Fruit fly (Drosophila melanogaster) whole organism, embryonic: ENCODE data around the gene Zpr1.

Experiments
- Ada2b ChIP-seq: fragments of 200-800 bp; sonication (Bioruptor generic); IDR thresholded peaks from 2 replicates; pipeline ENCODE4 v1.3.6; 2022; ENCODE audit warnings: missing biosample characterization, missing genetic modification characterization
- Atf3 ChIP-seq: fragments of 200-800 bp; sonication (Bioruptor generic); optimal IDR thresholded peaks from 3 replicates; lab custom pipeline; 2016; ENCODE audit warnings: missing biosample characterization, missing genetic modification characterization
- B-H2 ChIP-seq: fragments of 200-800 bp; sonication (Bioruptor generic); optimal IDR thresholded peaks from 2 replicates; lab custom pipeline; 2018; ENCODE audit warnings: missing biosample characterization, mild to moderate bottlenecking, missing genetic modification characterization
- CG10462 ChIP-seq: fragments of 200-800 bp; sonication (Bioruptor generic); optimal IDR thresholded peaks from 2 replicates; lab custom pipeline; 2016; ENCODE audit warnings: missing biosample characterization, missing genetic modification characterization
- CG10979 ChIP-seq: fragments of 200-800 bp; sonication (Bioruptor generic); optimal IDR thresholded peaks from 2 replicates; lab custom pipeline; 2018; ENCODE audit warnings: missing biosample characterization, mild to moderate bottlenecking, missing genetic modification characterization, moderate library complexity
- CG12236 ChIP-seq: fragments of 200-800 bp; sonication (Bioruptor generic); optimal IDR thresholded peaks from 2 replicates; lab custom pipeline; 2016; ENCODE audit warnings: missing biosample characterization, missing genetic modification characterization
- CG12659 ChIP-seq: fragments of 200-800 bp; sonication (Bioruptor generic); optimal IDR thresholded peaks from 3 replicates; lab custom pipeline; 2017; ENCODE audit warnings: mild to moderate bottlenecking, missing biosample characterization, missing genetic modification reagents, missing genetic modification characterization
- CG15073 ChIP-seq: fragments of 200-800 bp; sonication (Bioruptor generic); optimal IDR thresholded peaks from 2 replicates; lab custom pipeline; 2016; ENCODE audit warnings: missing biosample characterization, missing genetic modification characterization
- CG16813 ChIP-seq: fragments of 200-800 bp; sonication (Bioruptor generic); IDR thresholded peaks from 3 replicates; pipeline ENCODE4 v1.3.6; 2022; ENCODE audit warnings: missing biosample characterization, missing genetic modification characterization; ENCODE audit not compliant: partially characterized antibody
- CG18476 ChIP-seq: fragments of 200-800 bp; sonication (Bioruptor generic); optimal IDR thresholded peaks from 2 replicates; lab custom pipeline; 2016; ENCODE audit warnings: missing biosample characterization, mild to moderate bottlenecking, missing genetic modification characterization
- CG18619 ChIP-seq: fragments of 200-800 bp; sonication (Bioruptor generic); optimal IDR thresholded peaks from 3 replicates; lab custom pipeline; 2017; ENCODE audit warnings: missing biosample characterization, mild to moderate bottlenecking, missing genetic modification characterization
- CG2889 ChIP-seq: fragments of 200-800 bp; sonication (Bioruptor generic); IDR thresholded peaks from 3 replicates; pipeline ENCODE4 v1.3.6; 2022; ENCODE audit warnings: missing biosample characterization, missing genetic modification characterization
- CG30403 ChIP-seq: fragments of 200-800 bp; sonication (Bioruptor generic); optimal IDR thresholded peaks from 3 replicates; lab custom pipeline; 2016; ENCODE audit warnings: missing biosample characterization, missing genetic modification characterization
- CG3065 ChIP-seq: fragments of 200-800 bp; sonication (Bioruptor generic); optimal IDR thresholded peaks from 2 replicates; lab custom pipeline; 2016; ENCODE audit warnings: missing biosample characterization, missing genetic modification characterization
- CG32767 ChIP-seq: fragments of 200-800 bp; sonication (Bioruptor generic); IDR thresholded peaks from 2 replicates; pipeline ENCODE4 v1.3.6; 2022; ENCODE audit warnings: missing biosample characterization, missing genetic modification characterization
- CG33213 ChIP-seq: fragments of 200-800 bp; sonication (Bioruptor generic); optimal IDR thresholded peaks from 3 replicates; lab custom pipeline; 2016; ENCODE audit warnings: missing biosample characterization, missing genetic modification characterization
- CG4282 ChIP-seq: fragments of 200-800 bp; sonication (Bioruptor generic); optimal IDR thresholded peaks from 2 replicates; lab custom pipeline; 2016; ENCODE audit warnings: missing biosample characterization, missing genetic modification characterization
- CG5245 ChIP-seq: fragments of 200-800 bp; sonication (Bioruptor generic); optimal IDR thresholded peaks from 3 replicates; lab custom pipeline; 2016; ENCODE audit warnings: missing biosample characterization, missing genetic modification characterization
- CG6689 ChIP-seq: fragments of 200-800 bp; sonication (Bioruptor generic); IDR thresholded peaks from 2 replicates; pipeline ENCODE4 v1.3.6; 2022; ENCODE audit warnings: missing biosample characterization, missing genetic modification characterization
- CG7271 ChIP-seq: fragments of 200-800 bp; sonication (Bioruptor generic); optimal IDR thresholded peaks from 2 replicates; lab custom pipeline; 2018; ENCODE audit warnings: missing biosample characterization, mild to moderate bottlenecking, missing genetic modification characterization, moderate library complexity
- CG7928 ChIP-seq: fragments of 200-800 bp; sonication (Bioruptor generic); optimal IDR thresholded peaks from 2 replicates; lab custom pipeline; 2017; ENCODE audit warnings: missing biosample characterization, mild to moderate bottlenecking, missing genetic modification characterization
- CG7963 ChIP-seq: fragments of 200-800 bp; sonication (Bioruptor generic); IDR thresholded peaks from 3 replicates; pipeline ENCODE4 v1.3.6; 2022; ENCODE audit warnings: missing biosample characterization, missing genetic modification characterization; ENCODE audit not compliant: partially characterized antibody
- CG8359 ChIP-seq: fragments of 200-800 bp; sonication (Bioruptor generic); optimal IDR thresholded peaks from 2 replicates; lab custom pipeline; 2017; ENCODE audit warnings: missing biosample characterization, mild to moderate bottlenecking, missing genetic modification characterization, borderline replicate concordance
- CG8388 ChIP-seq: fragments of 200-800 bp; sonication (Bioruptor generic); optimal IDR thresholded peaks from 2 replicates; lab custom pipeline; 2019; ENCODE audit warnings: missing biosample characterization, mild to moderate bottlenecking, missing genetic modification characterization, moderate library complexity
- Ets97D ChIP-seq: fragments of 200-800 bp; sonication (Bioruptor generic); optimal IDR thresholded peaks from 3 replicates; lab custom pipeline; 2016; ENCODE audit warnings: missing biosample characterization, missing genetic modification characterization
- HmgD ChIP-seq: fragments of 200-800 bp; sonication (Bioruptor generic); optimal IDR thresholded peaks from 3 replicates; lab custom pipeline; 2016; ENCODE audit warnings: missing biosample characterization, missing genetic modification characterization
- MTF-1 ChIP-seq: fragments of 200-800 bp; sonication (Bioruptor generic); optimal IDR thresholded peaks from 2 replicates; lab custom pipeline; 2018; ENCODE audit warnings: missing biosample characterization, mild to moderate bottlenecking, missing genetic modification characterization, borderline replicate concordance
- Myb ChIP-seq: fragments of 200-800 bp; sonication (Bioruptor generic); optimal IDR thresholded peaks from 2 replicates; lab custom pipeline; 2016; ENCODE audit warnings: missing biosample characterization, missing genetic modification characterization
- NfI ChIP-seq: fragments of 200-800 bp; sonication (Bioruptor generic); optimal IDR thresholded peaks from 3 replicates; lab custom pipeline; 2018; ENCODE audit warnings: missing biosample characterization, mild to moderate bottlenecking, missing genetic modification characterization, moderate library complexity
- Scr ChIP-seq: fragments of 200-800 bp; sonication (Bioruptor generic); IDR thresholded peaks from 2 replicates; pipeline ENCODE4 v1.3.6; 2022; ENCODE audit warnings: missing biosample characterization, missing genetic modification characterization; ENCODE audit not compliant: partially characterized antibody
- Trl ChIP-seq, 3 experiments: fragments of >200 bp in 2 of 3; fragments of 200-800 bp in 1 of 3; sonication (Bioruptor generic) in 1 of 3; optimal IDR thresholded peaks; 2 replicates in 1 of 3; 3 replicates in 2 of 3; lab custom pipeline; 2016 to 2017; ENCODE audit warnings: missing biosample characterization in 1 of 3, missing genetic modification characterization in 1 of 3
- YL-1 ChIP-seq: fragments of 200-800 bp; sonication (Bioruptor generic); optimal IDR thresholded peaks from 3 replicates; lab custom pipeline; 2017; ENCODE audit warnings: missing biosample characterization, mild to moderate bottlenecking, missing genetic modification characterization
- bbx ChIP-seq: fragments of 200-800 bp; sonication (Bioruptor generic); IDR thresholded peaks from 2 replicates; pipeline ENCODE4 v1.3.6; 2022; ENCODE audit warnings: missing biosample characterization, missing genetic modification characterization; ENCODE audit not compliant: partially characterized antibody
- chif ChIP-seq, 2 experiments: fragments of 200-800 bp; sonication (Bioruptor generic); optimal IDR thresholded peaks; 3 replicates each; lab custom pipeline; 2016; ENCODE audit warnings: missing biosample characterization in 2 of 2, missing genetic modification characterization in 2 of 2
- chinmo ChIP-seq: fragments of 200-800 bp; sonication (Bioruptor generic); IDR thresholded peaks from 4 replicates; pipeline ENCODE4 v1.3.6; 2022; ENCODE audit warnings: missing biosample characterization, missing genetic modification characterization; ENCODE audit not compliant: partially characterized antibody
- dpn ChIP-seq, 2 experiments: fragments of 200-800 bp; sonication (Bioruptor generic); optimal IDR thresholded peaks; 3 replicates each; lab custom pipeline; 2016; ENCODE audit warnings: missing biosample characterization in 2 of 2, missing genetic modification characterization in 2 of 2
- dysf ChIP-seq: fragments of 200-800 bp; sonication (Bioruptor generic); IDR thresholded peaks from 3 replicates; pipeline ENCODE4 v1.3.6; 2022; ENCODE audit warnings: missing biosample characterization, missing genetic modification characterization
- eve ChIP-seq, 2 experiments: fragments of >200 bp; optimal IDR thresholded peaks; 2 replicates each; lab custom pipeline; 2017; ENCODE audit warnings: missing biosample characterization in 2 of 2, missing genetic modification characterization in 2 of 2
- ftz-f1 ChIP-seq: fragments of 200-800 bp; sonication (Bioruptor generic); optimal IDR thresholded peaks from 2 replicates; lab custom pipeline; 2016; ENCODE audit warnings: missing biosample characterization, missing genetic modification characterization
- gcm2 ChIP-seq: fragments of 200-800 bp; sonication (Bioruptor generic); optimal IDR thresholded peaks from 2 replicates; lab custom pipeline; 2016; ENCODE audit warnings: missing biosample characterization, missing genetic modification characterization
- gsb-n ChIP-seq: fragments of 200-800 bp; sonication (Bioruptor generic); optimal IDR thresholded peaks from 3 replicates; lab custom pipeline; 2018; ENCODE audit warnings: missing biosample characterization, mild to moderate bottlenecking, missing genetic modification characterization
- ham ChIP-seq: fragments of 200-800 bp; sonication (Bioruptor generic); IDR thresholded peaks from 2 replicates; pipeline ENCODE4 v1.3.6; 2022; ENCODE audit warnings: missing biosample characterization, missing genetic modification characterization
- inv ChIP-seq: fragments of 200-800 bp; sonication (Bioruptor generic); IDR thresholded peaks from 2 replicates; pipeline ENCODE4 v1.3.6; 2022; ENCODE audit warnings: missing biosample characterization, missing genetic modification characterization; ENCODE audit not compliant: partially characterized antibody
- lov ChIP-seq, 2 experiments: fragments of 200-800 bp in 1 of 2; fragments of >200 bp in 1 of 2; sonication (Bioruptor generic) in 1 of 2; IDR thresholded peaks in 1 of 2; optimal IDR thresholded peaks in 1 of 2; 2 replicates in 1 of 2; 3 replicates in 1 of 2; pipeline versions ENCODE4 v1.3.6 to Lab custom; 2017 to 2022; ENCODE audit warnings: missing biosample characterization in 1 of 2, missing genetic modification characterization in 1 of 2
- odd ChIP-seq: fragments of 200-800 bp; sonication (Bioruptor generic); optimal IDR thresholded peaks from 2 replicates; lab custom pipeline; 2017; ENCODE audit warnings: missing biosample characterization, mild to moderate bottlenecking, missing genetic modification characterization
- pum ChIP-seq: fragments of 200-800 bp; sonication (Bioruptor generic); optimal IDR thresholded peaks from 2 replicates; lab custom pipeline; 2016; ENCODE audit warnings: missing biosample characterization, missing genetic modification characterization
- ranshi ChIP-seq: fragments of 200-800 bp; sonication (Bioruptor generic); IDR thresholded peaks from 2 replicates; pipeline ENCODE4 v1.3.6; 2022; ENCODE audit warnings: missing biosample characterization, missing genetic modification characterization
- unpg ChIP-seq: fragments of 200-800 bp; sonication (Bioruptor generic); optimal IDR thresholded peaks from 3 replicates; lab custom pipeline; 2018; ENCODE audit warnings: missing biosample characterization, mild to moderate bottlenecking, missing genetic modification characterization, moderate library complexity
- vnd ChIP-seq: fragments of 200-800 bp; sonication (Bioruptor generic); IDR thresholded peaks from 3 replicates; pipeline ENCODE4 v1.3.6; 2022; ENCODE audit warnings: missing biosample characterization, missing genetic modification characterization; ENCODE audit not compliant: partially characterized antibody

Gene Zpr1

dm6 chrX:9193604-9194003 is 31.7 kb upstream of the Zpr1 start, which contains the start of gene CG12106 (continued):
- TF ChIP-seq CG10462 (GFP tag; lab: Kevin White, UChicago) = no peak
- no peak for TF ChIP-seq CG16813 (GFP tag; lab: Robert Waterston, UW)
- no peak for TF ChIP-seq inv
- TF ChIP-seq CG15073 = no peak
- TF ChIP-seq CG4282 (GFP tag; lab: Kevin White, UChicago) = no peak
- peak; percentile 33 for TF ChIP-seq CG18619
- no peak for TF ChIP-seq gsb-n (tag; lab: Kevin White, UChicago)
- peak; percentile 23 for TF ChIP-seq CG18476 (GFP tag; lab: Kevin White, UChicago)
- no peak for TF ChIP-seq Ets97D (GFP tag; lab: Kevin White, UChicago)
- TF ChIP-seq unpg = peak; percentile 59
- peak; percentile 68; the same call in 2 of the 3 replicates for TF ChIP-seq dysf (GFP tag; lab: Robert Waterston, UW)
- no peak for TF ChIP-seq CG7928 (GFP tag; lab: Kevin White, UChicago)
- TF ChIP-seq CG12236 = no peak
- no peak for TF ChIP-seq bbx (GFP tag; lab: Robert Waterston, UW)
- no peak for TF ChIP-seq chinmo (GFP tag; lab: Robert Waterston, UW)
- peak; percentile 37 to 45 for TF ChIP-seq dpn (GFP tag; optimal IDR thresholded peaks at IDR 0.05; lab: Kevin White, UChicago)
- peak; percentile 18 for TF ChIP-seq CG8388 (GFP tag; lab: Kevin White, UChicago)
- peak; percentile 44 for TF ChIP-seq Myb (GFP tag; lab: Kevin White, UChicago)
- no peak for TF ChIP-seq CG2889
- no peak for TF ChIP-seq CG7963 (GFP tag; lab: Robert Waterston, UW)
- TF ChIP-seq Trl (optimal IDR thresholded peaks at IDR 0.05; lab: Kevin White, UChicago) = no peak
- TF ChIP-seq Trl (GFP tag; optimal IDR thresholded peaks at IDR 0.05; lab: Kevin White, UChicago) = peak; percentile 39
- TF ChIP-seq Ada2b = 0 out of 2 replicates have a peak, but pooled peaks have one; percentile 30
- no peak for TF ChIP-seq Atf3 (GFP tag; lab: Kevin White, UChicago)
- TF ChIP-seq CG8359 = no peak
- no peak for TF ChIP-seq eve (GFP tag; optimal IDR thresholded peaks at IDR 0.05; lab: Kevin White, UChicago)
- TF ChIP-seq YL-1 (GFP tag; lab: Kevin White, UChicago) = no peak
- TF ChIP-seq CG7271 (tag; lab: Kevin White, UChicago) = no peak
- peak; percentile 57 for TF ChIP-seq CG30403 (GFP tag; lab: Kevin White, UChicago)
- TF ChIP-seq HmgD = no peak
- no peak for TF ChIP-seq ham (GFP tag; lab: Robert Waterston, UW)
- no peak for TF ChIP-seq CG32767 (GFP tag; lab: Robert Waterston, UW)
- peak; percentile 16 for TF ChIP-seq CG10979
- TF ChIP-seq ftz-f1 (GFP tag; lab: Kevin White, UChicago) = no peak
- TF ChIP-seq vnd (GFP tag; lab: Robert Waterston, UW) = no peak
- TF ChIP-seq pum = peak; percentile 46
- no peak for TF ChIP-seq odd (GFP tag; lab: Kevin White, UChicago)
- TF ChIP-seq Scr = no peak
- peak; percentile 63 for TF ChIP-seq NfI (GFP tag; lab: Kevin White, UChicago)
- peak; percentile 48 for TF ChIP-seq CG12659 (GFP tag; lab: Kevin White, UChicago)
- no peak for TF ChIP-seq CG33213 (GFP tag; lab: Kevin White, UChicago)
- TF ChIP-seq MTF-1 (GFP tag; lab: Kevin White, UChicago) = no peak
- TF ChIP-seq gcm2 (GFP tag; lab: Kevin White, UChicago) = no peak
- TF ChIP-seq CG3065 = no peak
- peak; percentile 28 for TF ChIP-seq B-H2 (GFP tag; lab: Kevin White, UChicago)
- TF ChIP-seq chif (GFP tag; optimal IDR thresholded peaks at IDR 0.05; lab: Kevin White, UChicago) = peak in 1 of 2 experiments; percentile 14
- no peak for TF ChIP-seq CG5245 (GFP tag; lab: Kevin White, UChicago)
- TF ChIP-seq ranshi (GFP tag; lab: Robert Waterston, UW) = no peak; the same call in 1 of the 2 replicates
- no peak for TF ChIP-seq lov (optimal IDR thresholded peaks at IDR 0.05; lab: Kevin White, UChicago)
- TF ChIP-seq lov (GFP tag; IDR thresholded peaks at IDR 0.05; lab: Robert Waterston, UW) = no peak
- TF ChIP-seq CG6689 (GFP tag; lab: Robert Waterston, UW) = peak; percentile 28; the same call in 1 of the 2 replicates
